Worm (Caenorhabditis elegans) whole organism, L1 larva: Measurements from ENCODE around the gene T10H10.2.

Source experiments
- C04F5.9 ChIP-seq: sonication (generic microtip); optimal IDR thresholded peaks from 2 replicates; lab custom pipeline; 2016; ENCODE audit warnings: missing genetic modification characterization, missing compliant biosample characterization
- aly-2 ChIP-seq: fragments of 150-350 bp; optimal IDR thresholded peaks from 2 replicates; lab custom pipeline; 2014; ENCODE audit warnings: missing biosample characterization, missing genetic modification characterization
- ceh-82 ChIP-seq, 3 experiments: fragments of 150-350 bp in 1 of 3; sonication (generic microtip) in 2 of 3; optimal IDR thresholded peaks; 2 replicates each; lab custom pipeline; 2014 to 2017; ENCODE audit warnings: missing biosample characterization in 3 of 3, missing genetic modification characterization in 3 of 3
- hpl-2 ChIP-seq: fragments of 150-350 bp; optimal IDR thresholded peaks from 2 replicates; lab custom pipeline; 2014; ENCODE audit warnings: missing biosample characterization, missing genetic modification reagents, missing genetic modification characterization
- lin-15B ChIP-seq: fragments of 150-350 bp; sonication (generic microtip); optimal IDR thresholded peaks from 3 replicates; lab custom pipeline; 2014; ENCODE audit warnings: missing biosample characterization, missing genetic modification characterization
- nhr-11 ChIP-seq: fragments of 150-350 bp; optimal IDR thresholded peaks from 2 replicates; lab custom pipeline; 2014; ENCODE audit warnings: missing biosample characterization, missing genetic modification characterization
- nhr-12 ChIP-seq: sonication (generic microtip); optimal IDR thresholded peaks from 2 replicates; lab custom pipeline; 2017; ENCODE audit warnings: missing biosample characterization, missing genetic modification characterization
- nhr-77 ChIP-seq: fragments of 150-350 bp; optimal IDR thresholded peaks from 2 replicates; lab custom pipeline; 2014; ENCODE audit warnings: missing biosample characterization, missing genetic modification characterization
- sox-4 ChIP-seq: sonication (generic microtip); optimal IDR thresholded peaks from 2 replicates; lab custom pipeline; 2016; ENCODE audit warnings: missing genetic modification characterization, missing compliant biosample characterization
- zag-1 ChIP-seq: fragments of 150-350 bp; optimal IDR thresholded peaks from 2 replicates; lab custom pipeline; 2014; ENCODE audit warnings: missing biosample characterization, missing genetic modification characterization

DNA sequence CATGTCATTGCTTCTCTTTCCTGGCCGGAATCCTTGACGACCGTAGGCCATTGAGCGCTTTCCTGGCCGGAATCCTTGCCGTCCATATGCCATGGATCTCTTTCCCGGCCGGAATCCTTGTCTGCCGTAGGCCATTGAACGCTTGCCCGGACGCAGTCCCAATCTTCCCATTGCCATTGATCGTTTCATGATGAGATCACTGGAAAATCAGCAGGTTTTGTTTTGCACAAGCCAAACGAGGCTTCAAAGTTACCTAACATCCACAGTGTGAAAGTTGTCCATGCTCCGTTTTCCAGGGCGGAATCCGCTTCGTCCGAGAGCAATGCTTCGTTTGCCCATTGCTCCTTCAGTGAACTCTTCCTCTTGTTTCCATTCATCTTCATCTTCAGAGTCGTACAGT is 49.6 kb downstream of the T10H10.2 start:
- TF ChIP-seq hpl-2 (GFP tag; lab: Kevin White, UChicago), result no peak
- no peak for TF ChIP-seq lin-15B
- TF ChIP-seq aly-2 (tag; lab: Kevin White, UChicago), result no peak
- no peak for TF ChIP-seq nhr-12 (tag; lab: Kevin White, UChicago)
- no peak for TF ChIP-seq ceh-82 (tag; optimal IDR thresholded peaks at IDR 0.05; lab: Kevin White, UChicago)
- no peak for TF ChIP-seq zag-1 (tag; lab: Kevin White, UChicago)
- no peak for TF ChIP-seq nhr-77 (tag; lab: Kevin White, UChicago)
- TF ChIP-seq nhr-11 (tag; lab: Kevin White, UChicago), result no peak
- no peak for TF ChIP-seq C04F5.9 (tag; lab: Kevin White, UChicago)
- no peak for TF ChIP-seq sox-4
